Worm (Caenorhabditis elegans): ENCODE data around the gene gex-3.

gex-3 gene

ce11 chrIV:12417536-12418195 is 13.4 kb downstream of the gex-3 start, which contains the start of gene F08G5.3:
Gene F08G5.3 (minus strand): TSS chrIV:12417586.
- TF ChIP-seq skn-1 (tag; optimal IDR thresholded peaks at IDR 0.05): no peak
- TF ChIP-seq alr-1 (tag; optimal IDR thresholded peaks at IDR 0.05; ENCODE audit: borderline replicate concordance): no peak
- peak; percentile 28 for TF ChIP-seq nhr-77 (tag; optimal IDR thresholded peaks at IDR 0.05)
- no peak for TF ChIP-seq Y116A8C.19 (tag; optimal IDR thresholded peaks at IDR 0.05; ENCODE audit: borderline replicate concordance)
- TF ChIP-seq elt-2 (tag; optimal IDR thresholded peaks at IDR 0.05): peak; percentile 30
- no peak for TF ChIP-seq C34B4.2 (tag; optimal IDR thresholded peaks at IDR 0.05)
- TF ChIP-seq F16B12.6 (tag; optimal IDR thresholded peaks at IDR 0.05): no peak
- TF ChIP-seq C04F5.9 (tag; optimal IDR thresholded peaks at IDR 0.05): no peak
- TF ChIP-seq blmp-1 (tag; optimal IDR thresholded peaks at IDR 0.05): no peak
- TF ChIP-seq swsn-7 (tag; optimal IDR thresholded peaks at IDR 0.05): peak; percentile 34
- no peak for TF ChIP-seq unc-86 (tag; optimal IDR thresholded peaks at IDR 0.05)
- no peak for TF ChIP-seq ceh-88 (GFP tag; IDR thresholded peaks at IDR 0.05)
- no peak for TF ChIP-seq sup-37 (GFP tag; optimal IDR thresholded peaks at IDR 0.05)
- TF ChIP-seq ceh-90 (tag; optimal IDR thresholded peaks at IDR 0.05): no peak
- TF ChIP-seq ces-1 (GFP tag; optimal IDR thresholded peaks at IDR 0.05): no peak
- no peak for TF ChIP-seq grh-1 (GFP tag; IDR thresholded peaks at IDR 0.05)
- TF ChIP-seq lir-3 (tag; optimal IDR thresholded peaks at IDR 0.05; ENCODE audit: poor library complexity): peak; percentile 27
- TF ChIP-seq ets-5 (GFP tag; IDR thresholded peaks at IDR 0.05): no peak
- peak; percentile 29 for TF ChIP-seq tbx-2 (tag; optimal IDR thresholded peaks at IDR 0.05)
- TF ChIP-seq pag-3 (tag; optimal IDR thresholded peaks at IDR 0.05; ENCODE audit: borderline replicate concordance, insufficient read depth): no peak
- no peak for TF ChIP-seq vab-15 (tag; optimal IDR thresholded peaks at IDR 0.05)
- no peak for TF ChIP-seq sox-4 (tag; optimal IDR thresholded peaks at IDR 0.05)
- TF ChIP-seq snu-23 (GFP tag; optimal IDR thresholded peaks at IDR 0.05): peak; percentile 62
- no peak for TF ChIP-seq fkh-4 (tag; optimal IDR thresholded peaks at IDR 0.05; ENCODE audit: borderline replicate concordance)
- TF ChIP-seq nhr-84 (tag; optimal IDR thresholded peaks at IDR 0.05): no peak
- TF ChIP-seq nhr-76 (tag; optimal IDR thresholded peaks at IDR 0.05): no peak
- no peak for TF ChIP-seq egl-27 (tag; optimal IDR thresholded peaks at IDR 0.05)
- peak; percentile 57 for TF ChIP-seq nhr-90 (tag; optimal IDR thresholded peaks at IDR 0.05; ENCODE audit: poor library complexity)
- TF ChIP-seq dpl-1 (GFP tag; optimal IDR thresholded peaks at IDR 0.05): peak in 2 of 3 experiments; percentile 16 to 27
- TF ChIP-seq ama-1 (optimal IDR thresholded peaks at IDR 0.05): no peak
- TF ChIP-seq lin-15B (tag; optimal IDR thresholded peaks at IDR 0.05): no peak
- no peak for TF ChIP-seq jun-1 (tag; optimal IDR thresholded peaks at IDR 0.05)
- no peak for TF ChIP-seq aha-1 (tag; optimal IDR thresholded peaks at IDR 0.05)
- no peak for TF ChIP-seq tlp-1 (tag; optimal IDR thresholded peaks at IDR 0.05)
- TF ChIP-seq lin-14 (GFP tag; optimal IDR thresholded peaks at IDR 0.05): peak; percentile 62
- no peak for TF ChIP-seq nhr-237 (tag; optimal IDR thresholded peaks at IDR 0.05)
- peak; percentile 21 for TF ChIP-seq mep-1 (tag; optimal IDR thresholded peaks at IDR 0.05)
- no peak for TF ChIP-seq isw-1 (GFP tag; IDR thresholded peaks at IDR 0.05)
- TF ChIP-seq irx-1 (tag; optimal IDR thresholded peaks at IDR 0.05): no peak
- TF ChIP-seq nhr-28 (tag; optimal IDR thresholded peaks at IDR 0.05): no peak
- TF ChIP-seq aly-2 (tag; optimal IDR thresholded peaks at IDR 0.05): no peak
- no peak for TF ChIP-seq efl-3 (GFP tag; optimal IDR thresholded peaks at IDR 0.05)
- no peak for TF ChIP-seq sptf-1 (tag; optimal IDR thresholded peaks at IDR 0.05)
- TF ChIP-seq mdl-1 (tag; optimal IDR thresholded peaks at IDR 0.05): peak in 1 of 2 experiments; percentile 40
- TF ChIP-seq lin-13 (GFP tag; optimal IDR thresholded peaks at IDR 0.05): no peak
- TF ChIP-seq unc-130 (tag; optimal IDR thresholded peaks at IDR 0.05): no peak
- no peak for TF ChIP-seq snpc-4 (tag; optimal IDR thresholded peaks at IDR 0.05)
- peak; percentile 4 for TF ChIP-seq rnt-1 (tag; optimal IDR thresholded peaks at IDR 0.05)
- peak; percentile 30 to 62 for TF ChIP-seq lsy-2 (tag; optimal IDR thresholded peaks at IDR 0.05)
- peak in 1 of 3 experiments; percentile 8 for TF ChIP-seq ceh-82 (tag; optimal IDR thresholded peaks at IDR 0.05)
- TF ChIP-seq nhr-11 (tag; optimal IDR thresholded peaks at IDR 0.05): no peak
- TF ChIP-seq hlh-4 (tag; optimal IDR thresholded peaks at IDR 0.05): no peak
- TF ChIP-seq unc-98 (GFP tag; IDR thresholded peaks at IDR 0.05): 0 out of 2 replicates have a peak, but pooled peaks have one; percentile 7
